Fruit fly (Drosophila melanogaster) whole organism, wandering third instar larva: ENCODE measurements around the gene Smg5.
A peak's percentile ranks its signal among the peaks of the same experiment; 100 is the strongest.

Source experiments
- CG32264 ChIP-seq: fragments of 200-800 bp; sonication (Bioruptor generic); optimal IDR thresholded peaks from 2 replicates; lab custom pipeline; 2016; ENCODE audit warnings: missing biosample characterization, missing genetic modification characterization
- CG9705 ChIP-seq: fragments of 200-800 bp; sonication (Bioruptor generic); optimal IDR thresholded peaks from 2 replicates; lab custom pipeline; 2018; ENCODE audit warnings: missing biosample characterization, mild to moderate bottlenecking, missing genetic modification characterization
- CrebA ChIP-seq: fragments of 200-800 bp; sonication (Bioruptor generic); optimal IDR thresholded peaks from 2 replicates; lab custom pipeline; 2016; ENCODE audit warnings: missing biosample characterization, mild to moderate bottlenecking, missing genetic modification characterization, borderline replicate concordance
- Dif ChIP-seq: fragments of 200-275, 200-300 bp; sonication (Bioruptor generic); optimal IDR thresholded peaks from 2 replicates; lab custom pipeline; 2018; ENCODE audit warnings: missing biosample characterization, missing genetic modification characterization; ENCODE audit not compliant: partially characterized antibody
- GATAd ChIP-seq: sonication (Bioruptor generic); optimal IDR thresholded peaks from 2 replicates; lab custom pipeline; 2016; ENCODE audit warnings: missing biosample characterization, missing genetic modification characterization
- HLH106 ChIP-seq: fragments of 200-800 bp; optimal IDR thresholded peaks from 3 replicates; lab custom pipeline; 2019; ENCODE audit warnings: missing biosample characterization, mild to moderate bottlenecking, missing genetic modification characterization, moderate library complexity
- Hnf4 ChIP-seq: fragments of 200-800 bp; sonication (Bioruptor generic); optimal IDR thresholded peaks from 2 replicates; lab custom pipeline; 2016; ENCODE audit warnings: missing biosample characterization, mild to moderate bottlenecking, missing genetic modification characterization
- Hr78 ChIP-seq: fragments of >200 bp; optimal IDR thresholded peaks from 2 replicates; lab custom pipeline; 2017; ENCODE audit warnings: missing biosample characterization, missing genetic modification characterization
- Hr83 ChIP-seq: fragments of 200-300 bp; sonication (Bioruptor generic); optimal IDR thresholded peaks from 2 replicates; lab custom pipeline; 2016; ENCODE audit warnings: missing biosample characterization, mild to moderate bottlenecking, missing genetic modification characterization, moderate library complexity; ENCODE audit not compliant: poor library complexity, severe bottlenecking
- Mio ChIP-seq: sonication (Bioruptor generic); optimal IDR thresholded peaks from 2 replicates; lab custom pipeline; 2016; ENCODE audit warnings: missing biosample characterization, missing genetic modification characterization
- N ChIP-seq: fragments of >200 bp; optimal IDR thresholded peaks from 2 replicates; lab custom pipeline; 2018; ENCODE audit warnings: missing biosample characterization, missing external identifiers, missing genetic modification characterization
- OdsH ChIP-seq: fragments of 200-800 bp; sonication (Bioruptor generic); optimal IDR thresholded peaks from 2 replicates; lab custom pipeline; 2016; ENCODE audit warnings: missing biosample characterization, mild to moderate bottlenecking, missing genetic modification characterization
- Rel ChIP-seq, 2 experiments: fragments of 200-800 bp; sonication (Bioruptor generic) in 1 of 2; optimal IDR thresholded peaks; 2 replicates in 1 of 2; 3 replicates in 1 of 2; lab custom pipeline; 2016 to 2019; ENCODE audit warnings: mild to moderate bottlenecking in 2 of 2, missing biosample characterization in 2 of 2, missing genetic modification characterization in 2 of 2, moderate library complexity in 1 of 2
- Sp1 ChIP-seq: fragments of 200-800 bp; sonication (Bioruptor generic); optimal IDR thresholded peaks from 3 replicates; lab custom pipeline; 2019; ENCODE audit warnings: missing biosample characterization, mild to moderate bottlenecking, missing genetic modification characterization, moderate library complexity
- Vsx2 ChIP-seq: fragments of 200-300, 225-300 bp; sonication (Bioruptor generic); optimal IDR thresholded peaks from 2 replicates; lab custom pipeline; 2018; ENCODE audit warnings: missing biosample characterization, missing genetic modification characterization; ENCODE audit not compliant: partially characterized antibody
- br ChIP-seq: fragments of 200-800 bp; sonication (Bioruptor generic); optimal IDR thresholded peaks from 2 replicates; lab custom pipeline; 2016; ENCODE audit warnings: missing biosample characterization, missing genetic modification characterization
- dl ChIP-seq, 2 experiments: fragments of 175-275, 200-275 bp in 1 of 2; fragments of 200-275 bp in 1 of 2; sonication (Bioruptor generic); optimal IDR thresholded peaks; lab custom pipeline; 2018; ENCODE audit warnings: mild to moderate bottlenecking in 2 of 2, missing biosample characterization in 2 of 2, missing genetic modification characterization in 2 of 2, moderate library complexity in 2 of 2; ENCODE audit not compliant: partially characterized antibody in 2 of 2, insufficient read depth in 1 of 2
- dsf ChIP-seq: sonication (Bioruptor generic); optimal IDR thresholded peaks from 2 replicates; lab custom pipeline; 2016; ENCODE audit warnings: missing biosample characterization, missing genetic modification characterization, borderline replicate concordance
- ey ChIP-seq: fragments of 200-800 bp; sonication (Bioruptor generic); optimal IDR thresholded peaks from 2 replicates; lab custom pipeline; 2016; ENCODE audit warnings: missing biosample characterization, missing genetic modification characterization
- foxo ChIP-seq, 2 experiments: fragments of 200-800 bp; sonication (Bioruptor generic); optimal IDR thresholded peaks; 2 replicates in 1 of 2; 3 replicates in 1 of 2; lab custom pipeline; 2016 to 2017; ENCODE audit warnings: missing biosample characterization in 2 of 2, missing genetic modification characterization in 2 of 2
- fru ChIP-seq: fragments of 200-800 bp; sonication (Bioruptor generic); optimal IDR thresholded peaks from 3 replicates; lab custom pipeline; 2016; ENCODE audit warnings: missing biosample characterization, mild to moderate bottlenecking, missing genetic modification characterization
- jim ChIP-seq: fragments of 175-275, 200-325 bp; sonication (Bioruptor generic); optimal IDR thresholded peaks from 2 replicates; lab custom pipeline; 2016; ENCODE audit warnings: missing biosample characterization, mild to moderate bottlenecking, missing genetic modification characterization
- rgr ChIP-seq: fragments of 200-800 bp; sonication (Bioruptor generic); optimal IDR thresholded peaks from 3 replicates; lab custom pipeline; 2016; ENCODE audit warnings: missing biosample characterization, mild to moderate bottlenecking, missing genetic modification characterization
- sage ChIP-seq: fragments of 200-800 bp; sonication (Bioruptor generic); optimal IDR thresholded peaks from 2 replicates; lab custom pipeline; 2016; ENCODE audit warnings: missing biosample characterization, mild to moderate bottlenecking, missing genetic modification characterization
- sv ChIP-seq: fragments of 200-800 bp; sonication (Bioruptor generic); optimal IDR thresholded peaks from 3 replicates; lab custom pipeline; 2016; ENCODE audit warnings: missing biosample characterization, missing genetic modification characterization
- usp ChIP-seq: fragments of >200 bp; optimal IDR thresholded peaks from 2 replicates; lab custom pipeline; 2017; ENCODE audit warnings: missing biosample characterization, missing genetic modification characterization
- woc ChIP-seq: sonication (Bioruptor generic); optimal IDR thresholded peaks from 2 replicates; lab custom pipeline; 2016; ENCODE audit warnings: missing biosample characterization, mild to moderate bottlenecking, missing genetic modification characterization

The Smg5 gene

DNA sequence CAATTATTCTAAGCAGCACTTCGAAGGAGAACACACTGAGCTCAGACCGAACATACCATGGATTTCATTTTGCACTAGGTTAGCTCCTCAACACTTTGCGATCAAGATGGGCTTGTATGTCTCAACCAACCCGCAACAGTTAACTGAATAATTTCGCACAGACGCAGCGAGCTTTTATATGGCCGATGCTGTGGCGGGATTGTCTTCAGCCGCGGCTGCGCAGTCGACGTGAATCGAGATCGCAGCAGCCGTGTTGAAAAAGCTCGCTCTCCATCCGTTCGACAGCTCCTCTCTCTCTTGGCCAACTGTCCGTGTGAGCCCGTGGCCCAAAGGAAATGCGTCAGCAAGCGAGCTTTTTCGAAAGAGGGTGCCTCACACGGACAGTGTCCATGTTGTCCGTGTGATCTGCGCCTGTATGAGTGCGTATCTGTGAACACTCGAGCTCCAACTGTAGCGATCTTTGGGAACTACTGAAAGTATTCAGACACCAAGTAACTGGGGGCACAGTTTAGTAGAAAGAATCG lies 30.1 kb upstream of the Smg5 start, which contains the start of gene Vajk2:
Gene Vajk2, minus strand, starts transcription at position 151 of the 524 bp plus-strand sequence.
- TF ChIP-seq CG32264 (GFP tag; lab: Kevin White, UChicago), result no peak
- no peak for TF ChIP-seq Vsx2 (GFP tag; lab: Kevin White, UChicago)

DNA sequence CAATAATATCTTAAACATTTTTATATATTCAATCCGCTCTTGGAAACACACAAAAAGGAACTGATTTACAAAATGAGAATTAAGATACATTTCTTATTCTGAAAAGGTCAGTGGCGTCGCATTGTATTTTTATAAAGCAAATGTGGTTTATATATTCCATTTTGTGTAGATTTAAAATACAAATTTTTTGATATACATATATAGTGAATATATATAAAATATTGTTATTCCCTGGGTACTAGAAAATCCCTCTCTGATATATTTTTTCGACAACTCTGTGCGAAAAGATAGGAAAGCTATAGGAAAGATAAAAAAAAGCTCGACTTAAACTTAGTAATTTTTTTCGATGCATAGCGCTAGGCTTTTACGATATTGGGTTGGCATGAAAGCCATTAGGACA lies 26.9 kb upstream of the Smg5 start, which contains the start of gene CG42711:
Gene CG42711, minus strand, starts transcription at position 45 of the 400 bp plus-strand sequence.
- TF ChIP-seq Mio (GFP tag; lab: Kevin White, UChicago) (no peak), woc (GFP tag; lab: Kevin White, UChicago) (no peak), Hnf4 (no peak), rgr (no peak)

DNA sequence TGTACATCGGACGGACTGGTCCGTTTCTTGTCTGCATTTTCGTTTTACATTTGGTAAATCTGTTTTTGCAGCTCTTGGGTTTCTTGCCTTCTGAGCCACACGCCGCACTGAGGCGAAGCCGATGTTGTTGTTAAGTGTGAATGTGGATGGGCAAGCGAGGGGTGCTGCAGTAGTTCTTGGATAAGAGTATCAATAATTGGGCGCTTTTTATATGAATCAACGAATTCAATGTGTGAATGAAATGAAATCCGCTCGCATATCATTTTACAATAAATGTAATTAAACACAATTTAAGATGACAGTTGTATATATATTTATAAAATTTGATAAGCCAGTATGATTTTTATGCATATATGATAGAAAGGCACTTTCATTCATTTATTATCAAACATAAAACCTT lies 24.0 kb upstream of the Smg5 start:
- no peak for TF ChIP-seq dsf (GFP tag; lab: Kevin White, UChicago)
- TF ChIP-seq Hr78 (GFP tag; lab: Kevin White, UChicago), result no peak
- no peak for TF ChIP-seq OdsH (GFP tag; lab: Kevin White, UChicago)
- TF ChIP-seq Mio (GFP tag; lab: Kevin White, UChicago), result no peak
- no peak for TF ChIP-seq N (GFP tag; lab: Kevin White, UChicago)
- no peak for TF ChIP-seq sv (GFP tag; lab: Kevin White, UChicago)
- no peak for TF ChIP-seq br
- TF ChIP-seq, all 38 proteins: peak for 0

- no peak for TF ChIP-seq Rel (GFP tag; optimal IDR thresholded peaks at IDR 0.05; lab: Kevin White, UChicago)
- TF ChIP-seq Rel (tag; optimal IDR thresholded peaks at IDR 0.05; lab: Kevin White, UChicago), result no peak
- no peak for TF ChIP-seq dsf (GFP tag; lab: Kevin White, UChicago)
- no peak for TF ChIP-seq N (GFP tag; lab: Kevin White, UChicago)
- no peak for TF ChIP-seq OdsH (GFP tag; lab: Kevin White, UChicago)
- no peak for TF ChIP-seq usp
- TF ChIP-seq dl (GFP tag; optimal IDR thresholded peaks at IDR 0.05; lab: Kevin White, UChicago; ENCODE audit: insufficient read depth in 1 of 2, partially characterized antibody in 2 of 2), result no peak
Observed at dm6 chr2L:13925699-13926098, 21.2 kb upstream of the Smg5 start.

DNA sequence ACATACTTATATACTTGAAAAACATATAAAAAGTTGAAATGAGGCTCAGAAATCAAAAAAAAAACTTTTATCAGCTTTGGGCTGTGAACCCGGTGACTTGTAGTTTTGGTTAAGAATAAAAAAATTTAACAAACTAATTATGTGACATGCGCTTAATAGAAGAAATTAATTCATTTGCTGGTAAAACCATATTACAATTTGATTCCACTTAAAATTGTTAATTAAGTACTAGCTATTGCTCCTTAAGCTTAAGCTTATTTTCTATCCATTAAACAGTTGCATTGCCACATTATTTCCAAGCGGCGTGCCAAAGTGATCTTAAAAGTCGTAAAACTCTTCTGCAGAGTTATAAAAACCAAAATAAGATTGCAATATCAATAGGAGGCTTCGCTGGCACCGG lies 19.5 kb upstream of the Smg5 start:
- TF ChIP-seq woc (GFP tag; lab: Kevin White, UChicago) (peak; percentile 29), CrebA (no peak), CG32264 (GFP tag; lab: Kevin White, UChicago) (no peak), Rel (GFP tag; optimal IDR thresholded peaks at IDR 0.05; lab: Kevin White, UChicago) (no peak), Rel (tag; optimal IDR thresholded peaks at IDR 0.05; lab: Kevin White, UChicago) (no peak)

DNA sequence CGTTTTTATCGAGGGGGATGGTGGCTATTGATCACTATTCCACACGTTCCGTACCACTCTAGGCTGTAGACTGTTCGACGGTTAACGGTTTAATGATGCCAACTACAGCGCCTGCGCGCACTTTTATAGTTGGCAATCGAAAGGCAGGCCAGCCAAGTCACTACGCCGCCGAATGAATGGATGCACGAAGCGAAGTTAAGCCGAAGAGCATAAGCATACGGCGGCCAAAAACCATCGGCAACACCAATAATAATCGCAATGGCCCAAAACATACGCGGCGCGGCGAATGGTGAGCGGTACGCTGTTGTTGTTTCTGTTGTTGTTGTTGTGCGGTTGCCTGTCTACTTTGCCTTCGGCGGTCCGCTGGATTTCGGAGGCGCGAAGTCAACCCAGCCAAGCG lies 19.0 kb upstream of the Smg5 start, which contains the start of gene Vajk1:
Gene Vajk1, minus strand, starts transcription at position 101 of the 400 bp plus-strand sequence.
- TF ChIP-seq GATAd (GFP tag; lab: Kevin White, UChicago) (no peak), Hr83 (GFP tag; lab: Kevin White, UChicago) (no peak), woc (GFP tag; lab: Kevin White, UChicago) (no peak), Dif (GFP tag; lab: Kevin White, UChicago) (no peak), HLH106 (tag; lab: Kevin White, UChicago) (no peak), CG9705 (GFP tag; lab: Kevin White, UChicago) (no peak), br (no peak), jim (no peak), fru (GFP tag; lab: Kevin White, UChicago) (no peak), sage (GFP tag; lab: Kevin White, UChicago) (no peak), dl (GFP tag; optimal IDR thresholded peaks at IDR 0.05; lab: Kevin White, UChicago; ENCODE audit: insufficient read depth in 1 of 2, partially characterized antibody in 2 of 2) (no peak)
- TF ChIP-seq, all 38 proteins: peak for 0

DNA sequence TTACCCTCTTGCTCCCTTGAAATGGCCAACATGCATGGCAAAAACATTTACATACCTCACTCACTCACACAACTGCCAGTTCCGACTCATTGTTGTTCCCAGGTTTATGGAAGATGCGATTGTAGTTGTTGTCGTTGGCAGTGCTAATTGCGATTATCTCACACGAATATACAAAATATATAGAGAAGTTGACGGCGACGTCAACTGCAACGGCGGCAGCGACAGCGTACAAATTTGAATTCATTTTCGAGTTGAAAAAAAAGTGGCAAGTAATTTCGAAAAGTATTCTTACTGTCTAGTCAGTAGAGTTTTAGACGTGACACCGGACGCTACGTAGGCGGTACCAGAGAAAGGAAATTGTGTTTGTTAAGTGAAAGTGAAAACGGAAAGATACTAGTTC lies 10.0 kb upstream of the Smg5 start, which contains the start of gene Ance-3:
Gene Ance-3, plus strand, starts transcription at position 301 of the 400 bp plus-strand sequence.
- no peak for TF ChIP-seq br
- no peak for TF ChIP-seq Sp1 (GFP tag; lab: Kevin White, UChicago)
- TF ChIP-seq Dif (GFP tag; lab: Kevin White, UChicago), result no peak
- TF ChIP-seq Mio (GFP tag; lab: Kevin White, UChicago), result no peak
- TF ChIP-seq ey, result no peak
- no peak for TF ChIP-seq dsf (GFP tag; lab: Kevin White, UChicago)
- no peak for TF ChIP-seq Hr78 (GFP tag; lab: Kevin White, UChicago)
- no peak for TF ChIP-seq foxo (GFP tag; optimal IDR thresholded peaks at IDR 0.05; lab: Kevin White, UChicago)
- TF ChIP-seq Hr83 (GFP tag; lab: Kevin White, UChicago), result no peak
